Worm (Caenorhabditis elegans): Measurements from ENCODE around the gene acs-19.

The acs-19 gene

DNA sequence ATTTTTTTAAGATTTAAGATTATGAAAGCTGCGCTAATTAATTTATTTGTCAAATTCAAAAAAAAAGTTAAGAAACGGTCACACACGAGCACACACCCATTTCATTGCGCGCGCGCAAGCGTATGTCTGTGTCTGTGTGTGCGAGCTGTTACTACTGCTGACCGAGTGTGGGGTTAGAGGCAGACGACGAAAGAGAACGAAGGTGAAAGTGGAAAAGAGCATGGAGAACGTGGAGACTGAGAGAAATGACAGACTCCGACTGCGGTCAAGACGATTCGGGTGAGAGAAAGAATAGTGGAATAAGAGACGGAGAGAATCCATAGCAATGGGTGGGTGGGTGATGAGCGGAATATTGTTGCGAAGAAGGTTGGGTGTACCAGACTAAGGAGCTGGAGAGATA lies 44.2 kb upstream of the acs-19 start (continued):
- peak; percentile 55 for TF ChIP-seq ceh-30 (tag; optimal IDR thresholded peaks at IDR 0.05)
- TF ChIP-seq unc-55 (GFP tag; optimal IDR thresholded peaks at IDR 0.05): peak; percentile 96
- TF ChIP-seq hlh-6 (tag; optimal IDR thresholded peaks at IDR 0.05): no peak
- TF ChIP-seq hlh-15 (tag; optimal IDR thresholded peaks at IDR 0.05): no peak
- TF ChIP-seq ttx-3 (tag; optimal IDR thresholded peaks at IDR 0.05): no peak
- TF ChIP-seq fkh-6 (tag; optimal IDR thresholded peaks at IDR 0.05): no peak
- TF ChIP-seq ceh-22 (tag; optimal IDR thresholded peaks at IDR 0.05): no peak
- peak; percentile 45 for TF ChIP-seq ceh-34 (tag; optimal IDR thresholded peaks at IDR 0.05)
- TF ChIP-seq ceh-31 (tag; optimal IDR thresholded peaks at IDR 0.05): peak; percentile 81
- TF ChIP-seq hlh-8 (tag; optimal IDR thresholded peaks at IDR 0.05): no peak
- TF ChIP-seq odd-2 (tag; optimal IDR thresholded peaks at IDR 0.05): no peak
- peak; percentile 53 for TF ChIP-seq ceh-18 (tag; optimal IDR thresholded peaks at IDR 0.05)
- TF ChIP-seq tbx-2 (tag; optimal IDR thresholded peaks at IDR 0.05): peak; percentile 71
- no peak for TF ChIP-seq zip-5 (tag; optimal IDR thresholded peaks at IDR 0.05)
- peak; percentile 39 for TF ChIP-seq ceh-2 (tag; optimal IDR thresholded peaks at IDR 0.05)
- TF ChIP-seq madf-2 (tag; optimal IDR thresholded peaks at IDR 0.05): no peak
- TF ChIP-seq unc-3 (GFP tag; conservative IDR thresholded peaks at IDR 0.05): no peak
- TF ChIP-seq unc-3 (tag; optimal IDR thresholded peaks at IDR 0.05): no peak
- no peak for TF ChIP-seq lin-11 (tag; optimal IDR thresholded peaks at IDR 0.05)
- TF ChIP-seq npax-4 (tag; optimal IDR thresholded peaks at IDR 0.05): no peak
- no peak for TF ChIP-seq pha-2 (tag; optimal IDR thresholded peaks at IDR 0.05)
- TF ChIP-seq ets-4 (tag; optimal IDR thresholded peaks at IDR 0.05): no peak

DNA sequence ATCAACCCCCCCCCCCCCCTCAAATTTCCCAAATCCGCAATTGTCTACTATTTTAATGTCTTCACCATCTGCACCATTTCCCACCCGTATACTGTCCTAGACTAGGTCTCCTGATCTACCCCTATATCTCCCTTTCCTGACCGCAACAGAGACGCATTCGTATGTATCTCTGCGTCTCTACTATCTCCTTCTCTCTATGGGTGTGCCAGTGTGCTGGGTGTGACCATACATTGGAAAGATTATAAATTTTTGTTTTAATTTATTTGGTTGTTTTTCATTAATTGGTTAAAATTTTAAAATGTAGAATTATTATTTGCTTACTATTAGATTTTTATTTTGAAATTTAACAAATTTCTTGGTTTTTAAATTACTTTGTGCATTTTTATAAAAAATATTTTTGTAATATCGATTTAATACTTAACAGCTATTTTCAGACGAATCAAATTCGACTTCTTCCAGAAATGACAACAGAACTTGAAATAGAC lies 42.3 kb upstream of the acs-19 start, which contains the start of gene amx-1:
amx-1 (plus strand) TSS at position 435 of the 485 bp plus-strand sequence.
- TF ChIP-seq ceh-31 (tag; optimal IDR thresholded peaks at IDR 0.05) (peak; percentile 4), pag-3 (tag; optimal IDR thresholded peaks at IDR 0.05; ENCODE audit: borderline replicate concordance) (no peak), hlh-30 (tag; optimal IDR thresholded peaks at IDR 0.05; ENCODE audit: insufficient read depth) (peak; percentile 58)

DNA sequence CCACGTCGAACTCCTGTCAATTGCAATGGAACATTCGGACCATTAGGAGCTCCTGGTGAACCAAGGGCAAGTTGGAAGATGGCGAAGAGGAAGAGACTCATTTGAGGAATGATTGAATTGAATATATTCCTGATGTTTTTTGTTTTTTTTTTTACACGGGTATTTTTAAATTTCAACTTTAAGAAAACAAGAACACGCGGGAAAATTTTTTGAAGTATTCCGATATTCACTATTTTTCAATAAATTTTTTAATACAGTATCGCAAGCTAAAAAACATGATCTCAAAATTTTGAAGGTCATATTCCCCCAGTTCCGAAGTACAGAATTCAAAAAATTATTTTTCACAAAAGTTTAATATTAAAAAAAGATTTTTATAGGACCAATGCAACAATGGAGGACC lies 35.2 kb upstream of the acs-19 start, which contains the start of gene cnnm-5:
cnnm-5 (minus strand) TSS at position 101 of the 400 bp plus-strand sequence.
- TF ChIP-seq ceh-24 (tag; optimal IDR thresholded peaks at IDR 0.05): no peak
- TF ChIP-seq tbx-2 (tag; optimal IDR thresholded peaks at IDR 0.05): no peak
- TF ChIP-seq ttx-3 (tag; optimal IDR thresholded peaks at IDR 0.05): no peak
- no peak for TF ChIP-seq ceh-14 (tag; optimal IDR thresholded peaks at IDR 0.05)
- TF ChIP-seq ama-1 (optimal IDR thresholded peaks at IDR 0.05): no peak
- TF ChIP-seq ceh-6 (GFP tag; optimal IDR thresholded peaks at IDR 0.05): no peak
- TF ChIP-seq gmeb-2 (tag; optimal IDR thresholded peaks at IDR 0.05): no peak
- TF ChIP-seq elt-2 (tag; optimal IDR thresholded peaks at IDR 0.05): no peak
- no peak for TF ChIP-seq hlh-13 (GFP tag; optimal IDR thresholded peaks at IDR 0.05)
- TF ChIP-seq ceh-2 (tag; optimal IDR thresholded peaks at IDR 0.05): no peak
- TF ChIP-seq sdc-2 (tag; optimal IDR thresholded peaks at IDR 0.05): no peak
- no peak for TF ChIP-seq pha-4 (tag; optimal IDR thresholded peaks at IDR 0.05)
- TF ChIP-seq unc-55 (GFP tag; optimal IDR thresholded peaks at IDR 0.05): no peak
- TF ChIP-seq unc-42 (tag; optimal IDR thresholded peaks at IDR 0.05): no peak

DNA sequence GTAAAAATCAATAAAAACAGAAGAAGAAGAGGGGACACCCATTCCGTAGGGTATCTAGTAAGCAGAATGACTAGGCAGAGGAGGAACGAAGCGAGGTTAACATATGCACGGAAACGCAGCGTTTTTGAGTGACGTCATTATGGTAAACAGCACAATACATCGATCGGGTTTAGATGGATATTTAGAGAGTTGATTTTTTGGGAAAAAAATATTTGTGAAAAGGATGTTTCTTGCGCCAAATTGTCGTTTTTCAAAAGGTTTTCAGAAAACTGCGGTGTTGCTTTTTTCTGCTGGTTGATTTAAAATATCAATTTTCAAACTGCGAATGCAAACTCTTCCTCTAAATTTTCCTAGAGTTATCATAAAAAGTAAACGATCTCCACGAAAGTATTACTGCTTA lies 32.9 kb upstream of the acs-19 start, which contains the start of gene C36A4.10:
C36A4.10 (minus strand) TSS at position 101 of the 400 bp plus-strand sequence.
- TF ChIP-seq sox-2 (GFP tag; IDR thresholded peaks at IDR 0.05) (no peak), ceh-34 (tag; optimal IDR thresholded peaks at IDR 0.05) (no peak), sox-4 (tag; optimal IDR thresholded peaks at IDR 0.05) (no peak), ref-2 (tag; optimal IDR thresholded peaks at IDR 0.05) (no peak), ceh-48 (tag; optimal IDR thresholded peaks at IDR 0.05) (peak; percentile 33), gmeb-2 (tag; optimal IDR thresholded peaks at IDR 0.05) (no peak), odd-2 (tag; optimal IDR thresholded peaks at IDR 0.05) (no peak), ceh-9 (tag; optimal IDR thresholded peaks at IDR 0.05) (no peak)
